Fruit fly (Drosophila melanogaster) whole organism, adult: ENCODE results near the gene CG7408.
A peak's percentile ranks its signal among the peaks of the same experiment; 100 is the strongest.

ENCODE experiments used
- CG11617 ChIP-seq: fragments of 200-800 bp; sonication (Bioruptor generic); optimal IDR thresholded peaks from 2 replicates; lab custom pipeline; 2017; ENCODE audit warnings: mild to moderate bottlenecking, missing biosample characterization, missing genetic modification reagents, missing genetic modification characterization
- CG12768 ChIP-seq: fragments of 200-800 bp; sonication (Bioruptor generic); optimal IDR thresholded peaks from 2 replicates; lab custom pipeline; 2017; ENCODE audit warnings: missing biosample characterization, missing genetic modification characterization, mild to moderate bottlenecking, moderate library complexity, missing genetic modification reagents
- CG14711 ChIP-seq: fragments of 200-800 bp; sonication (Bioruptor generic); optimal IDR thresholded peaks from 2 replicates; lab custom pipeline; 2018; ENCODE audit warnings: missing biosample characterization, mild to moderate bottlenecking, missing genetic modification characterization, moderate library complexity
- CG1620 ChIP-seq: fragments of 200-800 bp; sonication (Bioruptor generic); optimal IDR thresholded peaks from 2 replicates; lab custom pipeline; 2016; ENCODE audit warnings: missing biosample characterization, missing genetic modification characterization
- CG33017 ChIP-seq: fragments of 200-800 bp; sonication (Bioruptor generic); optimal IDR thresholded peaks from 2 replicates; lab custom pipeline; 2018; ENCODE audit warnings: missing biosample characterization, mild to moderate bottlenecking, missing genetic modification characterization, moderate library complexity
- CG5204 ChIP-seq: fragments of 200-800 bp; sonication (Bioruptor generic); optimal IDR thresholded peaks from 2 replicates; lab custom pipeline; 2016; ENCODE audit warnings: missing biosample characterization, missing genetic modification characterization
- CG7045 ChIP-seq: fragments of 200-800 bp; sonication (Bioruptor generic); optimal IDR thresholded peaks from 2 replicates; lab custom pipeline; 2017; ENCODE audit warnings: missing biosample characterization, mild to moderate bottlenecking, missing genetic modification characterization
- CG7101 ChIP-seq: fragments of 200-800 bp; sonication (Bioruptor generic); optimal IDR thresholded peaks from 2 replicates; lab custom pipeline; 2018; ENCODE audit warnings: missing biosample characterization, mild to moderate bottlenecking, missing genetic modification characterization, moderate library complexity
- Clk ChIP-seq: fragments of 200-800 bp; sonication (Bioruptor generic); optimal IDR thresholded peaks from 2 replicates; lab custom pipeline; 2017; ENCODE audit warnings: missing biosample characterization, missing genetic modification characterization
- Crg-1 ChIP-seq: fragments of 200-800 bp; sonication (Bioruptor generic); optimal IDR thresholded peaks from 2 replicates; lab custom pipeline; 2016; ENCODE audit warnings: missing biosample characterization, missing genetic modification characterization
- Hr96 ChIP-seq: fragments of 200-800 bp; sonication (Bioruptor generic); optimal IDR thresholded peaks from 2 replicates; lab custom pipeline; 2016; ENCODE audit warnings: missing biosample characterization, missing genetic modification characterization
- Mnt ChIP-seq: fragments of 200-800 bp; sonication (Bioruptor generic); optimal IDR thresholded peaks from 2 replicates; lab custom pipeline; 2016; ENCODE audit warnings: missing biosample characterization, mild to moderate bottlenecking, missing genetic modification characterization
- bab1 ChIP-seq: fragments of 200-800 bp; sonication (Bioruptor generic); optimal IDR thresholded peaks from 3 replicates; lab custom pipeline; 2019; ENCODE audit warnings: missing biosample characterization, mild to moderate bottlenecking, missing genetic modification characterization, moderate library complexity
- cic ChIP-seq: fragments of 200-800 bp; sonication (Bioruptor generic); optimal IDR thresholded peaks from 2 replicates; lab custom pipeline; 2017; ENCODE audit warnings: missing biosample characterization, mild to moderate bottlenecking, missing genetic modification characterization, moderate library complexity
- cnc ChIP-seq, 2 experiments: fragments of >200 bp; optimal IDR thresholded peaks; 2 replicates each; lab custom pipeline; 2017
- kay ChIP-seq: fragments of 200-800 bp; sonication (Bioruptor generic); peaks from one replicate; lab custom pipeline; 2016; ENCODE audit warnings: missing biosample characterization, missing genetic modification characterization, borderline replicate concordance
- ovo ChIP-seq: fragments of 200-800 bp; sonication (Bioruptor generic); optimal IDR thresholded peaks from 2 replicates; lab custom pipeline; 2016; ENCODE audit warnings: missing biosample characterization, missing genetic modification characterization
- pad ChIP-seq: fragments of 200-800 bp; sonication (Bioruptor generic); optimal IDR thresholded peaks from 3 replicates; lab custom pipeline; 2017; ENCODE audit warnings: missing biosample characterization, missing genetic modification characterization, mild to moderate bottlenecking, moderate library complexity, missing genetic modification reagents
- tj ChIP-seq: fragments of 200-800 bp; sonication (Bioruptor generic); optimal IDR thresholded peaks from 3 replicates; lab custom pipeline; 2017; ENCODE audit warnings: missing biosample characterization, mild to moderate bottlenecking, missing genetic modification characterization, moderate library complexity
- toe ChIP-seq: fragments of 200-800 bp; sonication (Bioruptor generic); optimal IDR thresholded peaks from 2 replicates; lab custom pipeline; 2016; ENCODE audit warnings: missing biosample characterization, missing genetic modification characterization

Gene CG7408

DNA sequence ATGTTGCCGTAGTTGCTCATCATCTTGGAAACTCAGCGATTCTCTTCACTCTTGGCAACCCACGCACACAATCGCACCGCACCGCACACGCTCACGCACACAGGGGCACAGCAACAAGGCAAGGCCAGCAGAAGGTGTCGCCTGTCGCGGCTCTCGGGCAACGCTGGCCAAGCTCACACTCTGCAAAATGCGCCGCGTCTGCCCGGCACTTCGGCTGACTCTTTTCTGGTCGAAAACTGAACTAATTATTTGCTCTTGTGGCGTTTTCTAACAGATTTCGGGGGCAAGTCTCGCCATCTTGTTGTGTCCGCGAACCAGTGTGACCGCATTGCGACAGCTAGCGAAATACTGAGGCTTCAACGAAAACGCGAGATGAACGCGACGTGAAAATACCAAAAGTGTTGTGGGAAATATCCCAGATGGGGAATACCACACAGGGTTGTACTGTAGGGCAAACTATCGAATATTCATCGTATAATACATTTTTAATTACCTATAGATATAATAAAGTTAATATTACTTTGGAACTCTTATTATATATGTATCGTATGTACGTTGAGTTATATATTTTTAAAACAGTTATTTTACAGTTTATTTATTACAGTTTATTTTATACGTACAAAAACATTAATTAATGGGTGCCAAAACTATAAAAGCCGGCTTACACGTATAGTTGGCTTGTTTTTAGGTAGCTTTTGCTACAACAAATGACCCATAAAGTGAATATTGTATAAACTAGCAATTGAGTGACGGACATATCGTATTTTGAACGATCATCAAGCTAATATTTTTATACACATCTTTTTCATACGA is 32.5 kb upstream of the CG7408 start, which contains the start of the genes MED19 and CG7430:
TSS of gene MED19 (minus strand) at position 333 of the 813 bp plus-strand sequence.
TSS of gene CG7430 (plus strand) at position 748 of the 813 bp plus-strand sequence.
- TF ChIP-seq cic (GFP tag; lab: Kevin White, UChicago) = peak; percentile 50
- TF ChIP-seq cnc (optimal IDR thresholded peaks at IDR 0.05; lab: Kevin White, UChicago) = no peak
- TF ChIP-seq pad (GFP tag; lab: Kevin White, UChicago) = peak; percentile 8
- TF ChIP-seq kay (GFP tag; lab: Kevin White, UChicago) = no peak
- TF ChIP-seq CG5204 (GFP tag; lab: Kevin White, UChicago) = no peak
- peak; percentile 31 for TF ChIP-seq tj (GFP tag; lab: Kevin White, UChicago)
- TF ChIP-seq CG1620 (GFP tag; lab: Kevin White, UChicago) = no peak
- no peak for TF ChIP-seq toe (GFP tag; lab: Kevin White, UChicago)
- peak; percentile 38 for TF ChIP-seq CG14711 (tag; lab: Kevin White, UChicago)
- peak; percentile 41 for TF ChIP-seq CG7101 (tag; lab: Kevin White, UChicago)
- TF ChIP-seq bab1 = peak; percentile 78
- peak; percentile 58 for TF ChIP-seq Mnt (GFP tag; lab: Kevin White, UChicago)
- TF ChIP-seq CG33017 (tag; lab: Kevin White, UChicago) = peak; percentile 26

DNA sequence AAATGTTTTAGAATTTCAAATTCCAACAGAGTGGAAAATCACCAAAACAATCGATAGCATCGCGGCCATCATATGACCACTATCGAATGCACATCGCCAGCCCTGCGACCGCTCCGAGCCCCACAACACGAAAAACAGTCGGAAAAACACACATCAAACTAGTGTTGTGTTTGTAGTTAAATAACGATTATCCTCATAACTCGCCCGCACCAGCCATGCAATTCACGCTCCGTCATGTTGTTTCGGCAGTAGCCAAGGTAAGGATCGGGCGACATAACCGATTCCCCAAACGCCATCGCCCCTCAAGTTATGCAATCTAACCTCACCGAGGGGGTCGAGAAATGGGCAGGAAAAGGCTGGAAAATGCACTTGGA is 31.9 kb upstream of the CG7408 start:
- no peak for TF ChIP-seq Clk (GFP tag; lab: Kevin White, UChicago)
- TF ChIP-seq cic (GFP tag; lab: Kevin White, UChicago) = no peak
- peak; percentile 57 for TF ChIP-seq Hr96
- TF ChIP-seq CG1620 (GFP tag; lab: Kevin White, UChicago) = no peak
- TF ChIP-seq cnc (optimal IDR thresholded peaks at IDR 0.05; lab: Kevin White, UChicago) = no peak
- TF ChIP-seq CG11617 (GFP tag; lab: Kevin White, UChicago) = peak; percentile 13
- no peak for TF ChIP-seq CG14711 (tag; lab: Kevin White, UChicago)
- TF ChIP-seq CG7045 (GFP tag; lab: Kevin White, UChicago) = peak; percentile 20
- peak; percentile 27 for TF ChIP-seq bab1
- no peak for TF ChIP-seq Crg-1 (GFP tag; lab: Kevin White, UChicago)
- TF ChIP-seq tj (GFP tag; lab: Kevin White, UChicago) = no peak
- no peak for TF ChIP-seq pad (GFP tag; lab: Kevin White, UChicago)
- TF ChIP-seq CG5204 (GFP tag; lab: Kevin White, UChicago) = no peak
- no peak for TF ChIP-seq kay (GFP tag; lab: Kevin White, UChicago)
- no peak for TF ChIP-seq CG33017 (tag; lab: Kevin White, UChicago)
- TF ChIP-seq ovo (GFP tag; lab: Kevin White, UChicago) = no peak
- peak; percentile 2 for TF ChIP-seq Mnt (GFP tag; lab: Kevin White, UChicago)
- no peak for TF ChIP-seq CG12768 (GFP tag; lab: Kevin White, UChicago)
- TF ChIP-seq CG7101 (tag; lab: Kevin White, UChicago) = no peak
- peak; percentile 55 for TF ChIP-seq toe (GFP tag; lab: Kevin White, UChicago)

DNA sequence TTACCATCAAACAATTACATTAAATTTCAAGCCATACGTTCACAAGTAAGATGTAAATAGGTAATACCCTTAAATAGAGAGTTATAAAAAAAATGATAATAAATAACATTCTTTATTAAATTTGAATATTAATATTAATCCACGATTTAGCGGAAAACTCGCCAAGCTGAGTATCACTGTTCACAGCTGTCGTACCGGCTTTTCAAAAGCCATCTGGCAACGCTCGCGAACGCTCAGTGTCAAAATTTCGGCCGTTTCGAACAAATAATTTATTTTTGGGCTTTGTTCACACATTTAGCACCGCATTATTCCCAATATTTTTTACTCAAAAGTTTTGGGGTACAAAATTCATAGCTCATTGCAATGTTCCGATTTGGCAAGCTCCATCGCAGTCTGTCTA is 29.4 kb upstream of the CG7408 start, which contains the start of gene TrpRS-m:
TSS of gene TrpRS-m (plus strand) at position 211 of the 400 bp plus-strand sequence.
- TF ChIP-seq Hr96 = no peak
- no peak for TF ChIP-seq Crg-1 (GFP tag; lab: Kevin White, UChicago)
- no peak for TF ChIP-seq pad (GFP tag; lab: Kevin White, UChicago)
- no peak for TF ChIP-seq CG7101 (tag; lab: Kevin White, UChicago)
- no peak for TF ChIP-seq cnc (optimal IDR thresholded peaks at IDR 0.05; lab: Kevin White, UChicago)
- no peak for TF ChIP-seq cic (GFP tag; lab: Kevin White, UChicago)
- peak; percentile 35 for TF ChIP-seq bab1
- no peak for TF ChIP-seq ovo (GFP tag; lab: Kevin White, UChicago)
- TF ChIP-seq CG33017 (tag; lab: Kevin White, UChicago) = no peak

DNA sequence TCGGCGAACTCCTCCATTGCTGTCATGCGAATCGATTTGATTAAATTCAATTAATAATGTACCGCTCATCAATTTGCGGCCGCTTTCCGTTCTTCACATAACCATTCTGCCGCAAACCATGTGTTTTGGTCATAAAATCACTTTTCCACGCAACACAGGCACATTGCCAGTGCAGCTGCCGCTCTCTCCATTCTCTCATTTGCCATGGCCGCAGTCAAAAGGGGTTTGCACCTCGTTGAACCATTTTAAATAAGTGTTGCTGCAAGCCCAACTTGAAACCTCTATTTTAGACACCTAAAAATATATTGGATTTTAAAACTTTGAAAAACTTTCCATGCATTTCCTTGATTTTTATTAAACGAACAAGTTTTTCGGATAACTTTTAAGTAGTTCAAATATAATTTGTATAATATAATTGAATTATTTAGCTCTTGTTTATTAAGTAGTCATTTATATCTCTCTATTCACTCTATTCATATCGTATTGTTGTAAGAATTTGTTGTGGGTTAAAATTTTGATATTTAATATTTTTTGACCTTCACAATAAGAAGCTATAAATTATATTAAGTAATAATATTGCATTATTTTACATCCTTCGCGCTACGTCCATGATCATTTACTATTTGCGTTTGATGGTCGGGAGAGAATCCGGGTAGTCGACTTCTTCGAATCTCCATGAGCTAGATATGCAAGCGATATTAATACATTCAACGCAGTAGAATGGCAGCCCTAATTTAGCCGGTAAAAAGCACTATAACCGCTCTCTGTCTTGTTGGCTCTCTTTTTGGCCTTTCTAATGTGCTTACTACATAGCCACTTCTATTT is 22.0 kb upstream of the CG7408 start, which contains the start of gene CG5535:
TSS of gene CG5535 (minus strand) at position 140 of the 825 bp plus-strand sequence.
- TF ChIP-seq cic (GFP tag; lab: Kevin White, UChicago) (no peak), Hr96 (peak; percentile 56), CG11617 (GFP tag; lab: Kevin White, UChicago) (peak; percentile 92), cnc (optimal IDR thresholded peaks at IDR 0.05; lab: Kevin White, UChicago) (no peak), Crg-1 (GFP tag; lab: Kevin White, UChicago) (peak; percentile 32), CG33017 (tag; lab: Kevin White, UChicago) (peak; percentile 80), CG12768 (GFP tag; lab: Kevin White, UChicago) (peak; percentile 74), Clk (GFP tag; lab: Kevin White, UChicago) (peak; percentile 7), CG14711 (tag; lab: Kevin White, UChicago) (peak; percentile 95), tj (GFP tag; lab: Kevin White, UChicago) (peak; percentile 64), kay (GFP tag; lab: Kevin White, UChicago) (no peak), bab1 (peak; percentile 77), Mnt (GFP tag; lab: Kevin White, UChicago) (peak; percentile 57), CG1620 (GFP tag; lab: Kevin White, UChicago) (peak; percentile 3), pad (GFP tag; lab: Kevin White, UChicago) (peak; percentile 73), toe (GFP tag; lab: Kevin White, UChicago) (peak; percentile 61), CG7045 (GFP tag; lab: Kevin White, UChicago) (peak; percentile 81), ovo (GFP tag; lab: Kevin White, UChicago) (peak; percentile 16), CG5204 (GFP tag; lab: Kevin White, UChicago) (peak; percentile 54), CG7101 (tag; lab: Kevin White, UChicago) (peak; percentile 82)
